Worm (Caenorhabditis elegans) whole organism, young adult: ENCODE results near the gene sfxn-1.5.

Experiments
- B0035.1 ChIP-seq: sonication (generic microtip); optimal IDR thresholded peaks from 2 replicates; lab custom pipeline; 2016; ENCODE audit warnings: missing genetic modification characterization, mild to moderate bottlenecking, missing compliant biosample characterization, missing genotype, missing genetic modification reagents
- C17E4.6 ChIP-seq: fragments of 200-800 bp; sonication (Bioruptor generic); IDR thresholded peaks from 2 replicates; pipeline ENCODE4 v1.3.6; 2022; ENCODE audit warnings: missing genetic modification reagents, missing genetic modification characterization, missing compliant biosample characterization
- D2030.7 ChIP-seq: fragments of 200-800 bp; sonication (Bioruptor generic); IDR thresholded peaks from 2 replicates; pipeline ENCODE4 v1.3.6; 2022; ENCODE audit warnings: missing genetic modification reagents, missing genetic modification characterization, missing compliant biosample characterization
- F10E7.11 ChIP-seq: sonication (generic microtip); optimal IDR thresholded peaks from 2 replicates; lab custom pipeline; 2017; ENCODE audit warnings: mild to moderate bottlenecking, missing genetic modification characterization, moderate library complexity, missing compliant biosample characterization
- F23B12.7 ChIP-seq: sonication (generic microtip); optimal IDR thresholded peaks from 2 replicates; lab custom pipeline; 2017; ENCODE audit warnings: missing genetic modification characterization, mild to moderate bottlenecking, missing compliant biosample characterization, antibody characterized with exemption, moderate library complexity; ENCODE audit not compliant: insufficient read depth
- F37B4.10 ChIP-seq: fragments of 200-800 bp; sonication (Bioruptor generic); IDR thresholded peaks from 2 replicates; pipeline ENCODE4 v1.3.6; 2022; ENCODE audit warnings: missing genetic modification characterization, missing compliant biosample characterization
- F57A8.1 ChIP-seq: fragments of 200-800 bp; sonication (Bioruptor generic); optimal IDR thresholded peaks from 2 replicates; lab custom pipeline; 2018; ENCODE audit warnings: mild to moderate bottlenecking, missing genetic modification characterization, moderate library complexity, missing compliant biosample characterization
- F57C9.4 ChIP-seq: sonication (generic microtip); optimal IDR thresholded peaks from 2 replicates; lab custom pipeline; 2017; ENCODE audit warnings: mild to moderate bottlenecking, missing genetic modification characterization, missing compliant biosample characterization
- K11D2.4 ChIP-seq: fragments of 200-800 bp; sonication (Bioruptor generic); IDR thresholded peaks from 2 replicates; pipeline ENCODE4 v1.3.6; 2022; ENCODE audit warnings: missing genetic modification reagents, missing genetic modification characterization, missing compliant biosample characterization
- Y79H2A.3 ChIP-seq: fragments of 200-800 bp; sonication (Bioruptor generic); conservative IDR thresholded peaks from 2 replicates; pipeline ENCODE4 v1.3.6; 2022; ENCODE audit warnings: missing genetic modification reagents, missing genetic modification characterization, missing compliant biosample characterization
- ZK185.1 ChIP-seq: sonication (generic microtip); optimal IDR thresholded peaks from 2 replicates; lab custom pipeline; 2016; ENCODE audit warnings: mild to moderate bottlenecking, missing genetic modification characterization, missing compliant biosample characterization; ENCODE audit not compliant: poor library complexity, severe bottlenecking
- atf-7 ChIP-seq: sonication (generic microtip); optimal IDR thresholded peaks from 2 replicates; lab custom pipeline; 2017; ENCODE audit warnings: mild to moderate bottlenecking, missing genetic modification characterization, missing compliant biosample characterization
- attf-5 ChIP-seq: fragments of 200-800 bp; sonication (Bioruptor generic); optimal IDR thresholded peaks from 2 replicates; lab custom pipeline; 2018; ENCODE audit warnings: mild to moderate bottlenecking, missing genetic modification characterization, missing compliant biosample characterization
- bed-1 ChIP-seq: fragments of 200-800 bp; sonication (Bioruptor generic); IDR thresholded peaks from 2 replicates; pipeline ENCODE4 v1.3.6; 2022; ENCODE audit warnings: missing genetic modification reagents, missing genetic modification characterization, missing compliant biosample characterization
- cebp-1 ChIP-seq, 2 experiments: fragments of 200-800 bp in 1 of 2; sonication (Bioruptor generic) in 1 of 2; sonication (generic microtip) in 1 of 2; IDR thresholded peaks in 1 of 2; optimal IDR thresholded peaks in 1 of 2; 2 replicates each; pipeline versions ENCODE4 v1.3.6 to Lab custom; 2017 to 2022; ENCODE audit warnings: missing compliant biosample characterization in 2 of 2, missing genetic modification characterization in 2 of 2, mild to moderate bottlenecking in 1 of 2, missing genetic modification reagents in 1 of 2, moderate library complexity in 1 of 2
- ceh-27 ChIP-seq: fragments of 200-800 bp; sonication (Bioruptor generic); optimal IDR thresholded peaks from 2 replicates; lab custom pipeline; 2018; ENCODE audit warnings: mild to moderate bottlenecking, missing genetic modification characterization, moderate library complexity, missing compliant biosample characterization
- ceh-58 ChIP-seq: fragments of 200-800 bp; sonication (Bioruptor generic); IDR thresholded peaks from 2 replicates; pipeline ENCODE4 v1.3.6; 2022; ENCODE audit warnings: missing genetic modification characterization, missing compliant biosample characterization
- dox-1 ChIP-seq: fragments of 200-800 bp; sonication (Bioruptor generic); IDR thresholded peaks from 2 replicates; pipeline ENCODE4 v1.3.6; 2022; ENCODE audit warnings: missing genetic modification reagents, missing genetic modification characterization, missing compliant biosample characterization
- egl-18 ChIP-seq: fragments of 200-800 bp; sonication (Bioruptor generic); IDR thresholded peaks from 2 replicates; pipeline ENCODE4 v1.3.6; 2022; ENCODE audit warnings: missing genetic modification reagents, missing genetic modification characterization, missing compliant biosample characterization
- fkh-3 ChIP-seq: sonication (generic microtip); optimal IDR thresholded peaks from 2 replicates; lab custom pipeline; 2016; ENCODE audit warnings: mild to moderate bottlenecking, missing genetic modification characterization, missing compliant biosample characterization
- him-1 ChIP-seq: sonication (generic microtip); optimal IDR thresholded peaks from 2 replicates; lab custom pipeline; 2016; ENCODE audit warnings: missing genotype, missing genetic modification reagents, missing genetic modification characterization, missing compliant biosample characterization
- hmg-1.2 ChIP-seq: fragments of 200-800 bp; sonication (Bioruptor generic); IDR thresholded peaks from 2 replicates; pipeline ENCODE4 v1.3.6; 2022; ENCODE audit warnings: missing genetic modification reagents, missing genetic modification characterization, missing compliant biosample characterization
- hmg-20 ChIP-seq: fragments of 200-800 bp; sonication (Bioruptor generic); IDR thresholded peaks from 2 replicates; pipeline ENCODE4 v1.3.6; 2022; ENCODE audit warnings: missing genetic modification reagents, missing genetic modification characterization, missing compliant biosample characterization
- let-607 ChIP-seq, 2 experiments: fragments of 200-800 bp in 1 of 2; sonication (Bioruptor generic) in 1 of 2; sonication (generic microtip) in 1 of 2; optimal IDR thresholded peaks; 2 replicates each; lab custom pipeline; 2016 to 2018; ENCODE audit warnings: mild to moderate bottlenecking in 2 of 2, missing compliant biosample characterization in 2 of 2, missing genetic modification characterization in 2 of 2, moderate library complexity in 2 of 2, missing genotype in 1 of 2
- lin-26 ChIP-seq: fragments of 200-800 bp; sonication (Bioruptor generic); IDR thresholded peaks from 2 replicates; pipeline ENCODE4 v1.3.6; 2022; ENCODE audit warnings: missing genetic modification reagents, missing genetic modification characterization, missing compliant biosample characterization
- lin-40 ChIP-seq: sonication (generic microtip); optimal IDR thresholded peaks from 2 replicates; lab custom pipeline; 2016; ENCODE audit warnings: missing genetic modification characterization, mild to moderate bottlenecking, missing compliant biosample characterization, missing genotype, missing genetic modification reagents
- lin-54 ChIP-seq: fragments of 200-800 bp; sonication (Bioruptor generic); optimal IDR thresholded peaks from 2 replicates; lab custom pipeline; 2018; ENCODE audit warnings: mild to moderate bottlenecking, missing genetic modification characterization, missing compliant biosample characterization
- madf-10 ChIP-seq: sonication (generic microtip); optimal IDR thresholded peaks from 2 replicates; lab custom pipeline; 2016; ENCODE audit warnings: mild to moderate bottlenecking, missing genetic modification characterization, missing compliant biosample characterization
- mcd-1 ChIP-seq: fragments of 200-800 bp; sonication (Bioruptor generic); IDR thresholded peaks from 2 replicates; pipeline ENCODE4 v1.3.6; 2022; ENCODE audit warnings: missing genetic modification reagents, missing genetic modification characterization, missing compliant biosample characterization
- mes-4 ChIP-seq: sonication (generic microtip); optimal IDR thresholded peaks from 2 replicates; lab custom pipeline; 2016; ENCODE audit warnings: missing genotype, missing genetic modification characterization, missing compliant biosample characterization
- nhr-80 ChIP-seq: sonication (generic microtip); optimal IDR thresholded peaks from 2 replicates; lab custom pipeline; 2016; ENCODE audit warnings: missing genetic modification characterization, missing compliant biosample characterization
- snpc-4 ChIP-seq, 5 experiments: fragments of 150-350 bp in 1 of 5; sonication (generic microtip) in 4 of 5; optimal IDR thresholded peaks; 2 replicates each; lab custom pipeline; 2014 to 2018; ENCODE audit warnings: missing genetic modification characterization in 5 of 5, missing biosample characterization in 3 of 5, antibody characterized with exemption in 2 of 5, mild to moderate bottlenecking in 2 of 5, missing compliant biosample characterization in 2 of 5, missing genotype in 2 of 5, moderate library complexity in 2 of 5, missing genetic modification reagents in 1 of 5
- unc-130 ChIP-seq: sonication (generic microtip); optimal IDR thresholded peaks from 2 replicates; lab custom pipeline; 2016; ENCODE audit warnings: missing genetic modification reagents, missing genetic modification characterization, missing compliant biosample characterization
- ztf-18 ChIP-seq: sonication (generic microtip); optimal IDR thresholded peaks from 2 replicates; lab custom pipeline; 2016; ENCODE audit warnings: missing genotype, mild to moderate bottlenecking, missing genetic modification characterization, missing compliant biosample characterization
- ztf-22 ChIP-seq: fragments of 200-800 bp; sonication (Bioruptor generic); optimal IDR thresholded peaks from 2 replicates; lab custom pipeline; 2018; ENCODE audit warnings: mild to moderate bottlenecking, missing genetic modification characterization, moderate library complexity, missing compliant biosample characterization
- ztf-26 ChIP-seq: sonication (generic microtip); optimal IDR thresholded peaks from 2 replicates; lab custom pipeline; 2017; ENCODE audit warnings: missing genetic modification characterization, missing compliant biosample characterization
- ztf-28 ChIP-seq: fragments of 200-800 bp; sonication (Bioruptor generic); IDR thresholded peaks from 2 replicates; pipeline ENCODE4 v1.3.6; 2022; ENCODE audit warnings: missing genetic modification reagents, missing genetic modification characterization, missing compliant biosample characterization
- ztf-3 ChIP-seq: fragments of 200-800 bp; sonication (Bioruptor generic); optimal IDR thresholded peaks from 2 replicates; lab custom pipeline; 2018; ENCODE audit warnings: mild to moderate bottlenecking, missing genetic modification characterization, missing compliant biosample characterization

The sfxn-1.5 gene

DNA sequence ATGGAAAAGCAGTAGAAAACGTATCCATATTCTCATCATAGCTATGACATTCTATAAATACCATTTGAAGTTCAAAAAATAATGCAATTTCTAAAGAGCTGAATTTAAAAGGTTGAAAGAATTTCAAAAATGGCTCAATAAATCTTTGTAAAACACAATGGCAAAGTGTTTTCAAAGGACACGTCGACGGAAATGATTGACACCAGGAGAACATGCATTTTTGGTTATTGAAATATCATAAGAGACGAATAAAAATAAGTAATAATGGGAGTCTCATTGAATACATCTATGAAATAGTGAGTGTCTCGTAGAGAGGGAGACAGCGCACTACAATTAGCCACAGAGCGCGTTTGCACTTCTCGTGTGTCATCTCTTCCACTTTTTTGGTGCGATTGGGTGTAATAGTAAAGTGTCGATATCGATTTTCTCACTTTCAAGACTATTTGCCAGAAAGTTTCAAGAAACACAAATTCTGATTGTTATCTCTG lies 4.9 kb downstream of the sfxn-1.5 start, which contains the start of gene T04F8.2:
Gene T04F8.2 (minus strand): TSS at position 51 of the 488 bp plus-strand sequence.
- TF ChIP-seq hmg-1.2 (GFP tag; lab: Robert Waterston, UW) (peak; percentile 40; the same call in 1 of the 2 replicates), F23B12.7 (tag; lab: Kevin White, UChicago) (peak; percentile 53), ztf-22 (GFP tag; lab: Kevin White, UChicago) (no peak), ztf-18 (tag; lab: Kevin White, UChicago) (no peak), C17E4.6 (no peak), madf-10 (no peak), fkh-3 (tag; lab: Kevin White, UChicago) (no peak), ceh-27 (GFP tag; lab: Kevin White, UChicago) (peak; percentile 39), cebp-1 (GFP tag; IDR thresholded peaks at IDR 0.05; lab: Robert Waterston, UW) (no peak), cebp-1 (tag; optimal IDR thresholded peaks at IDR 0.05; lab: Kevin White, UChicago) (peak; percentile 67), lin-40 (peak; percentile 67), F10E7.11 (tag; lab: Kevin White, UChicago) (no peak), bed-1 (GFP tag; lab: Robert Waterston, UW) (no peak), dox-1 (peak; percentile 52; the same call in 1 of the 2 replicates), egl-18 (GFP tag; lab: Robert Waterston, UW) (no peak), mes-4 (tag; lab: Kevin White, UChicago) (no peak), ceh-58 (GFP tag; lab: Robert Waterston, UW) (no peak), snpc-4 (GFP tag; optimal IDR thresholded peaks at IDR 0.05; lab: Kevin White, UChicago) (no peak), snpc-4 (tag; optimal IDR thresholded peaks at IDR 0.05; lab: Kevin White, UChicago) (peak in 1 of 4 experiments; percentile 32), lin-26 (GFP tag; lab: Robert Waterston, UW) (peak; percentile 37; the same call in 1 of the 2 replicates), mcd-1 (GFP tag; lab: Robert Waterston, UW) (peak; percentile 92), him-1 (tag; lab: Kevin White, UChicago) (no peak), hmg-20 (GFP tag; lab: Robert Waterston, UW) (no peak), attf-5 (peak; percentile 52), ZK185.1 (tag; lab: Kevin White, UChicago) (peak; percentile 64), nhr-80 (tag; lab: Kevin White, UChicago) (peak; percentile 91), D2030.7 (GFP tag; lab: Robert Waterston, UW) (no peak), K11D2.4 (GFP tag; lab: Robert Waterston, UW) (no peak), lin-54 (no peak), unc-130 (GFP tag; lab: Kevin White, UChicago) (no peak), ztf-26 (tag; lab: Kevin White, UChicago) (no peak), Y79H2A.3 (no peak), F37B4.10 (GFP tag; lab: Robert Waterston, UW) (no peak), ztf-28 (GFP tag; lab: Robert Waterston, UW) (no peak), F57A8.1 (GFP tag; lab: Kevin White, UChicago) (no peak), atf-7 (tag; lab: Kevin White, UChicago) (no peak), B0035.1 (tag; lab: Kevin White, UChicago) (no peak), let-607 (tag; optimal IDR thresholded peaks at IDR 0.05; lab: Kevin White, UChicago) (peak; percentile 94), F57C9.4 (no peak), ztf-3 (GFP tag; lab: Kevin White, UChicago) (no peak)
